Worm (Caenorhabditis elegans) whole organism, L4 larva: ENCODE results near the gene ZK632.11.

Experiments used
- D1046.2 ChIP-seq: fragments of 200-800 bp; sonication (Bioruptor generic); IDR thresholded peaks from 2 replicates; pipeline ENCODE4 v1.3.6; 2022; ENCODE audit warnings: missing genetic modification characterization, missing compliant biosample characterization
- F10B5.3 ChIP-seq: sonication (generic microtip); optimal IDR thresholded peaks from 2 replicates; lab custom pipeline; 2016; ENCODE audit warnings: mild to moderate bottlenecking, missing genetic modification characterization, missing compliant biosample characterization
- Y105C5A.15 ChIP-seq: fragments of 200-800 bp; sonication (Bioruptor generic); IDR thresholded peaks from 2 replicates; pipeline ENCODE4 v1.3.6; 2022; ENCODE audit warnings: missing genetic modification characterization, missing compliant biosample characterization
- ZK337.2 ChIP-seq: fragments of 200-800 bp; sonication (Bioruptor generic); IDR thresholded peaks from 2 replicates; pipeline ENCODE4 v1.3.6; 2022; ENCODE audit warnings: missing genetic modification reagents, missing genetic modification characterization, missing compliant biosample characterization
- aha-1 ChIP-seq: fragments of 150-350 bp; peaks from one replicate; lab custom pipeline; 2014; ENCODE audit warnings: missing biosample characterization, missing genetic modification characterization
- arid-1 ChIP-seq: fragments of 200-800 bp; sonication (Bioruptor generic); conservative IDR thresholded peaks from 2 replicates; pipeline ENCODE4 v1.3.6; 2022; ENCODE audit warnings: missing genetic modification reagents, missing genetic modification characterization, missing compliant biosample characterization
- ceh-20 ChIP-seq: fragments of 200-800 bp; sonication (Bioruptor generic); IDR thresholded peaks from 2 replicates; pipeline ENCODE4 v1.3.6; 2022; ENCODE audit warnings: missing genetic modification reagents, missing genetic modification characterization, missing compliant biosample characterization
- ceh-62 ChIP-seq: sonication (generic microtip); optimal IDR thresholded peaks from 2 replicates; lab custom pipeline; 2017; ENCODE audit warnings: missing biosample characterization, missing genetic modification characterization
- cey-2 ChIP-seq: sonication (generic microtip); optimal IDR thresholded peaks from 3 replicates; lab custom pipeline; 2017; ENCODE audit warnings: missing genetic modification characterization, mild to moderate bottlenecking, missing compliant biosample characterization, antibody characterized with exemption, borderline replicate concordance; ENCODE audit not compliant: insufficient read depth
- daf-12 ChIP-seq: fragments of 150-350 bp; optimal IDR thresholded peaks from 2 replicates; lab custom pipeline; 2014; ENCODE audit warnings: missing biosample characterization, missing genetic modification reagents, missing genetic modification characterization
- daf-16 ChIP-seq, 3 experiments: sonication (generic microtip); optimal IDR thresholded peaks; 2 replicates each; lab custom pipeline; 2016 to 2017; ENCODE audit warnings: missing genetic modification characterization in 3 of 3, missing genetic modification reagents in 3 of 3, mild to moderate bottlenecking in 2 of 3, missing compliant biosample characterization in 2 of 3, missing biosample characterization in 1 of 3, moderate library complexity in 1 of 3
- daf-19 ChIP-seq: fragments of 200-800 bp; sonication (Bioruptor generic); conservative IDR thresholded peaks from 2 replicates; pipeline ENCODE4 v1.3.6; 2022; ENCODE audit warnings: missing genetic modification characterization, missing compliant biosample characterization
- dmd-8 ChIP-seq: fragments of 200-800 bp; sonication (Bioruptor generic); IDR thresholded peaks from 2 replicates; pipeline ENCODE4 v1.3.6; 2022; ENCODE audit warnings: missing genetic modification characterization, missing compliant biosample characterization
- dpl-1 ChIP-seq: fragments of 150-350 bp; optimal IDR thresholded peaks from 2 replicates; lab custom pipeline; 2014; ENCODE audit warnings: missing biosample characterization, missing genetic modification reagents, missing genetic modification characterization
- duxl-1 ChIP-seq: sonication (generic microtip); optimal IDR thresholded peaks from 2 replicates; lab custom pipeline; 2016; ENCODE audit warnings: mild to moderate bottlenecking, missing genetic modification characterization, moderate library complexity, missing compliant biosample characterization; ENCODE audit not compliant: poor library complexity
- egl-27 ChIP-seq: sonication (generic microtip); optimal IDR thresholded peaks from 3 replicates; lab custom pipeline; 2017; ENCODE audit warnings: missing biosample characterization, missing genetic modification reagents, missing genetic modification characterization
- fos-1 ChIP-seq: fragments of 150-350 bp; optimal IDR thresholded peaks from 2 replicates; lab custom pipeline; 2014; ENCODE audit warnings: missing biosample characterization, missing genetic modification characterization
- gei-8 ChIP-seq: fragments of 200-800 bp; sonication (Bioruptor generic); optimal IDR thresholded peaks from 2 replicates; lab custom pipeline; 2018; ENCODE audit warnings: mild to moderate bottlenecking, missing genetic modification characterization, missing compliant biosample characterization
- hif-1 ChIP-seq, 2 experiments: sonication (generic microtip); optimal IDR thresholded peaks; 2 replicates each; lab custom pipeline; 2016 to 2017; ENCODE audit warnings: missing compliant biosample characterization in 2 of 2, missing genetic modification characterization in 2 of 2, missing genetic modification reagents in 2 of 2, missing genotype in 2 of 2, mild to moderate bottlenecking in 1 of 2
- hlh-11 ChIP-seq: fragments of 200-800 bp; sonication (Bioruptor generic); optimal IDR thresholded peaks from 2 replicates; lab custom pipeline; 2018; ENCODE audit warnings: mild to moderate bottlenecking, missing genetic modification characterization, missing compliant biosample characterization
- hmg-1.1 ChIP-seq: fragments of 200-800 bp; sonication (Bioruptor generic); IDR thresholded peaks from 2 replicates; pipeline ENCODE4 v1.3.6; 2022; ENCODE audit warnings: missing genetic modification reagents, missing genetic modification characterization, missing compliant biosample characterization
- lim-7 ChIP-seq: fragments of 200-800 bp; sonication (Bioruptor generic); IDR thresholded peaks from 2 replicates; pipeline ENCODE4 v1.3.6; 2022; ENCODE audit warnings: missing genetic modification characterization, missing compliant biosample characterization
- lin-38 ChIP-seq: fragments of 200-800 bp; sonication (Bioruptor generic); IDR thresholded peaks from 2 replicates; pipeline ENCODE4 v1.3.6; 2022; ENCODE audit warnings: missing genetic modification reagents, missing genetic modification characterization, missing compliant biosample characterization
- lin-39 ChIP-seq: fragments of 150-350 bp; optimal IDR thresholded peaks from 2 replicates; lab custom pipeline; 2014; ENCODE audit warnings: missing biosample characterization, missing genetic modification reagents, missing genetic modification characterization
- mdl-1 ChIP-seq, 2 experiments: fragments of 150-350 bp in 1 of 2; sonication (generic microtip) in 1 of 2; optimal IDR thresholded peaks; 2 replicates each; lab custom pipeline; 2014 to 2017; ENCODE audit warnings: missing biosample characterization in 2 of 2, missing genetic modification characterization in 2 of 2
- mep-1 ChIP-seq: fragments of 150-350 bp; sonication (generic microtip); optimal IDR thresholded peaks from 3 replicates; lab custom pipeline; 2014; ENCODE audit warnings: missing biosample characterization, missing genetic modification characterization
- mxl-2 ChIP-seq: fragments of 200-800 bp; sonication (Bioruptor generic); conservative IDR thresholded peaks from 2 replicates; pipeline ENCODE4 v1.3.6; 2022; ENCODE audit warnings: missing genetic modification reagents, missing genetic modification characterization, missing compliant biosample characterization
- nhr-10 ChIP-seq: fragments of 150-350 bp; optimal IDR thresholded peaks from 2 replicates; lab custom pipeline; 2014; ENCODE audit warnings: missing biosample characterization, missing genetic modification characterization
- nhr-102 ChIP-seq: sonication (generic microtip); optimal IDR thresholded peaks from 2 replicates; lab custom pipeline; 2016; ENCODE audit warnings: mild to moderate bottlenecking, missing genetic modification characterization, moderate library complexity, missing compliant biosample characterization
- nhr-11 ChIP-seq: fragments of 150-350 bp; optimal IDR thresholded peaks from 2 replicates; lab custom pipeline; 2014; ENCODE audit warnings: missing biosample characterization, missing genetic modification characterization
- nhr-111 ChIP-seq: fragments of 200-800 bp; sonication (Bioruptor generic); optimal IDR thresholded peaks from 2 replicates; lab custom pipeline; 2018; ENCODE audit warnings: mild to moderate bottlenecking, missing genetic modification characterization, missing compliant biosample characterization
- nhr-237 ChIP-seq: sonication (generic microtip); optimal IDR thresholded peaks from 2 replicates; lab custom pipeline; 2017; ENCODE audit warnings: missing biosample characterization, missing genetic modification characterization
- nhr-25 ChIP-seq: sonication (generic microtip); optimal IDR thresholded peaks from 2 replicates; lab custom pipeline; 2017; ENCODE audit warnings: missing genetic modification characterization, mild to moderate bottlenecking, missing compliant biosample characterization, antibody characterized with exemption, moderate library complexity, borderline replicate concordance; ENCODE audit not compliant: insufficient read depth
- nhr-42 ChIP-seq: fragments of 200-800 bp; sonication (Bioruptor generic); IDR thresholded peaks from 2 replicates; pipeline ENCODE4 v1.3.6; 2022; ENCODE audit warnings: missing genetic modification characterization, missing compliant biosample characterization
- nhr-48 ChIP-seq: sonication (generic microtip); optimal IDR thresholded peaks from 2 replicates; lab custom pipeline; 2016; ENCODE audit warnings: mild to moderate bottlenecking, missing genetic modification characterization, missing compliant biosample characterization
- nhr-6 ChIP-seq: fragments of 150-350 bp; optimal IDR thresholded peaks from 2 replicates; lab custom pipeline; 2014; ENCODE audit warnings: missing biosample characterization, missing genetic modification characterization
- nhr-77 ChIP-seq: fragments of 150-350 bp; optimal IDR thresholded peaks from 2 replicates; lab custom pipeline; 2014; ENCODE audit warnings: missing biosample characterization, missing genetic modification characterization
- php-3 ChIP-seq: fragments of 200-800 bp; sonication (Bioruptor generic); IDR thresholded peaks from 2 replicates; pipeline ENCODE4 v1.3.6; 2022; ENCODE audit warnings: missing genetic modification reagents, missing genetic modification characterization, missing compliant biosample characterization
- rbr-2 ChIP-seq: sonication (generic microtip); optimal IDR thresholded peaks from 2 replicates; lab custom pipeline; 2016; ENCODE audit warnings: missing genotype, missing genetic modification characterization, missing compliant biosample characterization
- saeg-2 ChIP-seq: fragments of 200-800 bp; sonication (Bioruptor generic); IDR thresholded peaks from 2 replicates; pipeline ENCODE4 v1.3.6; 2022; ENCODE audit warnings: missing genetic modification reagents, missing genetic modification characterization, missing compliant biosample characterization
- set-16 ChIP-seq: fragments of 200-800 bp; sonication (Bioruptor generic); IDR thresholded peaks from 2 replicates; pipeline ENCODE4 v1.3.6; 2022; ENCODE audit warnings: missing genetic modification reagents, missing genetic modification characterization, missing compliant biosample characterization
- skn-1 ChIP-seq: fragments of 150-350 bp; optimal IDR thresholded peaks from 2 replicates; lab custom pipeline; 2014; ENCODE audit warnings: missing biosample characterization, missing genetic modification characterization
- snpc-1.2 ChIP-seq: fragments of 200-800 bp; sonication (Bioruptor generic); IDR thresholded peaks from 2 replicates; pipeline ENCODE4 v1.3.6; 2022; ENCODE audit warnings: missing genetic modification reagents, missing genetic modification characterization, missing compliant biosample characterization
- spr-1 ChIP-seq: sonication (generic microtip); optimal IDR thresholded peaks from 2 replicates; lab custom pipeline; 2016; ENCODE audit warnings: mild to moderate bottlenecking, missing genetic modification characterization, missing compliant biosample characterization
- tag-97 ChIP-seq: fragments of 200-800 bp; sonication (Bioruptor generic); IDR thresholded peaks from 2 replicates; pipeline ENCODE4 v1.3.6; 2022; ENCODE audit warnings: missing genetic modification characterization, missing compliant biosample characterization
- tra-1 ChIP-seq: fragments of 200-800 bp; sonication (Bioruptor generic); IDR thresholded peaks from 2 replicates; pipeline ENCODE4 v1.3.6; 2022; ENCODE audit warnings: missing genetic modification reagents, missing genetic modification characterization, missing compliant biosample characterization
- unc-39 ChIP-seq: sonication (generic microtip); optimal IDR thresholded peaks from 2 replicates; lab custom pipeline; 2017; ENCODE audit warnings: missing biosample characterization, missing genetic modification characterization
- unc-62 ChIP-seq, 3 experiments: fragments of 150-350 bp in 1 of 3; sonication (generic microtip); optimal IDR thresholded peaks in 2 of 3; peaks in 1 of 3; 1 replicate in 1 of 3; 2 replicates in 2 of 3; lab custom pipeline; 2014 to 2017; ENCODE audit warnings: missing biosample characterization in 3 of 3, missing genetic modification characterization in 3 of 3, missing genetic modification reagents in 3 of 3, missing genotype in 1 of 3
- zfp-2 ChIP-seq: sonication (generic microtip); optimal IDR thresholded peaks from 2 replicates; lab custom pipeline; 2016; ENCODE audit warnings: mild to moderate bottlenecking, missing genetic modification characterization, missing compliant biosample characterization
- zfp-3 ChIP-seq: fragments of 200-800 bp; sonication (Bioruptor generic); conservative IDR thresholded peaks from 2 replicates; pipeline ENCODE4 v1.3.6; 2022; ENCODE audit warnings: missing genetic modification reagents, missing genetic modification characterization, missing compliant biosample characterization
- ztf-7 ChIP-seq: fragments of 150-350 bp; optimal IDR thresholded peaks from 2 replicates; lab custom pipeline; 2014; ENCODE audit warnings: missing biosample characterization, missing genetic modification characterization

ZK632.11 gene

DNA sequence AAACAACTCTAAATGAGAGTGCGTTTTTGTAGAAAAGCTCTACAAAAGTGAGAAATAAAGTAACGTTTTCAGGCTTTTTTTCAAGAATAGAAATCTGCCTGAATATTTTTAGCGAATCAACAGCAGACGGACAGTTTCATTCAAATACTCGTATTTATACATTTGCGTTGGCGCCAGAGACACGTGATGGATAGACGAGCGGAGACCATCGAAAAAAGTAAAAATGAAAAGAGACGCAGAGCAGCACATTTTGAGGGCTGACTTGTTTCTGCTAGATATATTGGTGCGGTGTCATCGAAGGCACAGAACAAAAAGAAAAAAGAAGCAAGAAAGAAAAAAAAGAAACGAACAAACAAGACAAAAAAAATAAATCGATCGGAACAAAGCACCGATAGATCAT lies 1.7 kb upstream of the ZK632.11 start (continued):
- TF ChIP-seq spr-1 (tag; lab: Kevin White, UChicago) (no peak), daf-12 (no peak), daf-19 (GFP tag; lab: Robert Waterston, UW) (no peak), ztf-7 (tag; lab: Kevin White, UChicago) (no peak), tag-97 (GFP tag; lab: Robert Waterston, UW) (no peak), nhr-10 (tag; lab: Kevin White, UChicago) (no peak), lin-39 (tag; lab: Kevin White, UChicago) (no peak), Y105C5A.15 (GFP tag; lab: Robert Waterston, UW) (no peak), D1046.2 (GFP tag; lab: Robert Waterston, UW) (no peak), nhr-111 (no peak), gei-8 (GFP tag; lab: Kevin White, UChicago) (no peak), nhr-25 (tag; lab: Kevin White, UChicago) (no peak), unc-62 (GFP tag; optimal IDR thresholded peaks at IDR 0.05 in 1 of 2; lab: Kevin White, UChicago) (no peak), unc-62 (tag; optimal IDR thresholded peaks at IDR 0.05; lab: Kevin White, UChicago) (no peak), snpc-1.2 (no peak), F10B5.3 (no peak), ZK337.2 (GFP tag; lab: Robert Waterston, UW) (no peak), nhr-11 (tag; lab: Kevin White, UChicago) (peak; percentile 27), zfp-2 (tag; lab: Kevin White, UChicago) (no peak), nhr-6 (tag; lab: Kevin White, UChicago) (peak; percentile 53), ceh-62 (tag; lab: Kevin White, UChicago) (no peak), php-3 (no peak), ceh-20 (GFP tag; lab: Robert Waterston, UW) (peak; percentile 56; the same call in 1 of the 2 replicates), daf-16 (GFP tag; optimal IDR thresholded peaks at IDR 0.05; lab: Kevin White, UChicago) (no peak), daf-16 (tag; optimal IDR thresholded peaks at IDR 0.05; lab: Kevin White, UChicago) (peak; percentile 49), nhr-237 (no peak), nhr-102 (tag; lab: Kevin White, UChicago) (peak; percentile 2), skn-1 (tag; lab: Kevin White, UChicago) (no peak), mep-1 (tag; lab: Kevin White, UChicago) (peak; percentile 70), zfp-3 (0 out of 2 replicates have a peak, but pooled peaks have one; percentile 63), hif-1 (tag; optimal IDR thresholded peaks at IDR 0.05; lab: Kevin White, UChicago) (peak in 1 of 2 experiments; percentile 9), arid-1 (no peak), set-16 (GFP tag; lab: Robert Waterston, UW) (no peak), mxl-2 (no peak), dmd-8 (GFP tag; lab: Robert Waterston, UW) (no peak), unc-39 (tag; lab: Kevin White, UChicago) (no peak), mdl-1 (tag; optimal IDR thresholded peaks at IDR 0.05; lab: Kevin White, UChicago) (peak in 1 of 2 experiments; percentile 71), nhr-48 (tag; lab: Kevin White, UChicago) (no peak), saeg-2 (GFP tag; lab: Robert Waterston, UW) (no peak), rbr-2 (tag; lab: Kevin White, UChicago) (peak; percentile 29), duxl-1 (tag; lab: Kevin White, UChicago) (peak; percentile 38), dpl-1 (GFP tag; lab: Kevin White, UChicago) (peak; percentile 5), lim-7 (GFP tag; lab: Robert Waterston, UW) (no peak), fos-1 (tag; lab: Kevin White, UChicago) (no peak), egl-27 (tag; lab: Kevin White, UChicago) (no peak), nhr-42 (no peak), hlh-11 (tag; lab: Kevin White, UChicago) (peak; percentile 73), tra-1 (GFP tag; lab: Robert Waterston, UW) (no peak), cey-2 (no peak), aha-1 (tag; lab: Kevin White, UChicago) (peak; percentile 87), lin-38 (GFP tag; lab: Robert Waterston, UW) (peak; percentile 62), nhr-77 (peak; percentile 55), hmg-1.1 (GFP tag; lab: Robert Waterston, UW) (0 out of 2 replicates have a peak, but pooled peaks have one; percentile 11)
